Fruit fly (Drosophila melanogaster): ENCODE measurements around the gene nullo.

Gene nullo

DNA sequence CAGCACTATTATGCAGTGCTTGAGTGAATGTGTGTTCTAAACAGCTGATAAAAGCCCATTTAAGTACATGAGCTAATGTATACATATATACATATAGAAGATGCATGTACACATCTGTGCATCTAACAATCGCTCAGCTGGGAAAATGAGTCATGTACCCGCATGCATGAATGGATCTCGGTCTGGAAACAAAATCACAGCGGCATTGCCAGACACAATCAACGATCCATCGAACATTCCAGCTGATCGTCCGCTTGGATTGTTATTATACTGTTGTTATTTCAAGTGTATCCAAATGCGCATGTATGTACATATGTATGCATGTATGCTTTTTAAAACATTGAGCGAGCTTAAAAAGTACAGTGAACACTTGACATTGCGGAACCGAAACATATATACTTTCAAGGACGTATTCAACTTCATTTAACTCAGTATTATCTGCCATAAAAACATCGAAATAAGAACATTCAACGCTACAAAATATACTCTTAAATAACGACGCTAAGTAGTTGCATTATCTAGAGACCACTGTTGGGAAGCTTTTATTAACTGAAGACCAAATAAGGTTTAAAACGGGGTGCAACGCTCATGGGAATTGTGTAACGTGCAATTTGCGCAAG is 46.1 kb downstream of the nullo start (continued):
- TF ChIP-seq Sox102F (GFP tag; optimal IDR thresholded peaks at IDR 0.05) (peak; percentile 89), nom (GFP tag; optimal IDR thresholded peaks at IDR 0.05) (peak; percentile 4), Hsf (GFP tag; optimal IDR thresholded peaks at IDR 0.05) (peak; percentile 74), CG8944 (GFP tag; optimal IDR thresholded peaks at IDR 0.05) (peak; percentile 72), CG13296 (GFP tag; optimal IDR thresholded peaks at IDR 0.05) (peak; percentile 81), bsh (GFP tag; optimal IDR thresholded peaks at IDR 0.05) (peak in 1 of 2 experiments; percentile 86), emc (GFP tag; optimal IDR thresholded peaks at IDR 0.05) (peak; percentile 57), CG1529 (GFP tag; optimal IDR thresholded peaks at IDR 0.05) (peak; percentile 59), dan (GFP tag; IDR thresholded peaks at IDR 0.05) (no peak), slou (GFP tag; optimal IDR thresholded peaks at IDR 0.05) (peak; percentile 3), CoRest (tag; optimal IDR thresholded peaks at IDR 0.05) (peak; percentile 84), Ptx1 (GFP tag; IDR thresholded peaks at IDR 0.05) (peak; percentile 88), CG14667 (GFP tag; IDR thresholded peaks at IDR 0.05) (peak; percentile 67), cas (GFP tag; IDR thresholded peaks at IDR 0.05) (0 out of 2 replicates have a peak, but pooled peaks have one; percentile 31), CG7928 (GFP tag; optimal IDR thresholded peaks at IDR 0.05) (peak; percentile 43), ftz-f1 (GFP tag; optimal IDR thresholded peaks at IDR 0.05) (no peak), nmo (GFP tag; optimal IDR thresholded peaks at IDR 0.05) (peak; percentile 72), Mrtf (GFP tag; IDR thresholded peaks at IDR 0.05) (peak; percentile 84), PHDP (tag; optimal IDR thresholded peaks at IDR 0.05) (peak; percentile 83), peb (GFP tag; IDR thresholded peaks at IDR 0.05) (peak; percentile 48; the same call in 1 of the 2 replicates), CG1792 (GFP tag; optimal IDR thresholded peaks at IDR 0.05) (peak; percentile 48), ro (GFP tag; IDR thresholded peaks at IDR 0.05) (peak; percentile 27; the same call in 1 of the 2 replicates), lov (optimal IDR thresholded peaks at IDR 0.05) (no peak), lov (GFP tag; IDR thresholded peaks at IDR 0.05) (0 out of 3 replicates have a peak, but pooled peaks have one; percentile 36), CTCF (GFP tag; optimal IDR thresholded peaks at IDR 0.05) (peak; percentile 8), Meics (GFP tag; optimal IDR thresholded peaks at IDR 0.05) (peak; percentile 73), Adf1 (GFP tag; IDR thresholded peaks at IDR 0.05) (no peak), CG12744 (GFP tag; optimal IDR thresholded peaks at IDR 0.05) (peak; percentile 8), hb (GFP tag; IDR thresholded peaks at IDR 0.05; ENCODE audit: partially characterized antibody) (no peak), CG6683 (GFP tag; optimal IDR thresholded peaks at IDR 0.05) (peak; percentile 21), CG9727 (GFP tag; optimal IDR thresholded peaks at IDR 0.05) (peak; percentile 44), Usf (GFP tag; optimal IDR thresholded peaks at IDR 0.05) (no peak), ato (GFP tag; IDR thresholded peaks at IDR 0.05; ENCODE audit: partially characterized antibody) (no peak), jigr1 (GFP tag; IDR thresholded peaks at IDR 0.05) (no peak), Six4 (GFP tag; optimal IDR thresholded peaks at IDR 0.05) (peak; percentile 73), ERR (GFP tag; optimal IDR thresholded peaks at IDR 0.05) (peak; percentile 13), B-H1 (GFP tag; IDR thresholded peaks at IDR 0.05) (peak; percentile 75), CG8924 (tag; optimal IDR thresholded peaks at IDR 0.05) (peak; percentile 79), CG7271 (tag; optimal IDR thresholded peaks at IDR 0.05) (peak; percentile 3), CG14014 (GFP tag; IDR thresholded peaks at IDR 0.05) (peak; percentile 81), prd (optimal IDR thresholded peaks at IDR 0.05) (no peak), prd (GFP tag; IDR thresholded peaks at IDR 0.05) (peak; percentile 83), z (GFP tag; IDR thresholded peaks at IDR 0.05) (peak; percentile 54; the same call in 1 of the 3 replicates), CG31224 (GFP tag; IDR thresholded peaks at IDR 0.05) (0 out of 2 replicates have a peak, but pooled peaks have one; percentile 38), zfh1 (GFP tag; IDR thresholded peaks at IDR 0.05) (peak; percentile 80), btn (GFP tag; optimal IDR thresholded peaks at IDR 0.05) (peak; percentile 43), tin (GFP tag; optimal IDR thresholded peaks at IDR 0.05) (peak; percentile 77), trh (GFP tag; optimal IDR thresholded peaks at IDR 0.05) (no peak), Chrac-16 (GFP tag; optimal IDR thresholded peaks at IDR 0.05) (peak; percentile 59), YL-1 (GFP tag; optimal IDR thresholded peaks at IDR 0.05) (no peak), CG14050 (GFP tag; IDR thresholded peaks at IDR 0.05) (peak; percentile 81)
